Worm (Caenorhabditis elegans) whole organism, late embryonic: ENCODE results near the gene fbxc-36.
"Not testable (repeated sequence)": the region's sequence is repeated elsewhere in the genome, so short reads cannot be mapped to it uniquely, and the experiment has no call there.

Experiments
- F13H6.1 ChIP-seq: sonication (generic microtip); optimal IDR thresholded peaks from 2 replicates; lab custom pipeline; 2016; ENCODE audit warnings: missing genetic modification characterization, missing compliant biosample characterization
- Y22D7AL.16 ChIP-seq: sonication (generic microtip); optimal IDR thresholded peaks from 2 replicates; lab custom pipeline; 2016; ENCODE audit warnings: missing genetic modification characterization, missing compliant biosample characterization
- gmeb-2 ChIP-seq: sonication (generic microtip); optimal IDR thresholded peaks from 2 replicates; lab custom pipeline; 2016; ENCODE audit warnings: missing genetic modification characterization, inconsistent platforms, missing compliant biosample characterization
- pqm-1 ChIP-seq: sonication (generic microtip); optimal IDR thresholded peaks from 2 replicates; lab custom pipeline; 2016; ENCODE audit warnings: missing genetic modification characterization, missing compliant biosample characterization
- rnt-1 ChIP-seq: sonication (generic microtip); optimal IDR thresholded peaks from 2 replicates; lab custom pipeline; 2016; ENCODE audit warnings: missing genetic modification characterization, missing compliant biosample characterization

DNA sequence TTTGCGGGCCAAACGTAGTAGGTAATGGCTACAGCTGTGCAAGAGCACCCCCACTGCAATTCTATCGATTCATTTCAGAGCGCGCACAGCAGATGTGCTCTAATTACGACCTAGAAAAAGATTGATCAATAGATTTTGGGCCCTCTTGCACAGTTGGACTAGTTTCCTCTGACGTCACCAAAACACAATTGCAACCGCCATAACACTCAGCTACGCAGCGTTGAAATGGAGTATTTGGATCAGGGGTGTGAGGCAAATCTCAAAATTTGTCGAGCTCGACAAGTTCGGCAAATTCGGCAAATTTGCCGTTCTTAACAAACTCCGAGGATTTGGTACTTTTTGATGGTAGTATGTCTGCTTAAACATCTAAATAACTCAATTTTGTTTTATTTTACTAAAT lies 26.2 kb downstream of the fbxc-36 start, which contains the start of gene fbxc-18:
- TF ChIP-seq gmeb-2, rnt-1, F13H6.1, Y22D7AL.16, pqm-1 (tag; lab: Kevin White, UChicago): not testable (repeated sequence)
